Worm (Caenorhabditis elegans) whole organism, L1 larva: ENCODE measurements around the gene rde-8.
A peak's percentile ranks its signal among the peaks of the same experiment; 100 is the strongest.

Source experiments
- C16A3.4 ChIP-seq: fragments of 150-350 bp; optimal IDR thresholded peaks from 2 replicates; lab custom pipeline; 2014; ENCODE audit warnings: missing biosample characterization, missing genetic modification characterization
- C34B4.2 ChIP-seq: sonication (generic microtip); optimal IDR thresholded peaks from 2 replicates; lab custom pipeline; 2017; ENCODE audit warnings: mild to moderate bottlenecking, missing genetic modification characterization, missing compliant biosample characterization
- F16B12.6 ChIP-seq: fragments of 150-350 bp; optimal IDR thresholded peaks from 2 replicates; lab custom pipeline; 2014; ENCODE audit warnings: missing biosample characterization, missing genetic modification characterization
- blmp-1 ChIP-seq: fragments of 150-350 bp; optimal IDR thresholded peaks from 2 replicates; lab custom pipeline; 2014; ENCODE audit warnings: missing biosample characterization, missing genetic modification characterization
- ceh-82 ChIP-seq, 3 experiments: fragments of 150-350 bp in 1 of 3; sonication (generic microtip) in 2 of 3; optimal IDR thresholded peaks; 2 replicates each; lab custom pipeline; 2014 to 2017; ENCODE audit warnings: missing biosample characterization in 3 of 3, missing genetic modification characterization in 3 of 3
- ceh-88 ChIP-seq: fragments of 200-800 bp; sonication (Bioruptor generic); IDR thresholded peaks from 2 replicates; pipeline ENCODE4 v1.3.6; 2022; ENCODE audit warnings: missing genetic modification characterization, missing compliant biosample characterization
- ceh-90 ChIP-seq: sonication (generic microtip); optimal IDR thresholded peaks from 2 replicates; lab custom pipeline; 2016; ENCODE audit warnings: missing genetic modification characterization, missing compliant biosample characterization
- dpl-1 ChIP-seq, 3 experiments: fragments of 150-350 bp in 2 of 3; sonication (generic microtip) in 1 of 3; optimal IDR thresholded peaks; 2 replicates each; lab custom pipeline; 2014 to 2017; ENCODE audit warnings: missing biosample characterization in 3 of 3, missing genetic modification characterization in 3 of 3, missing genetic modification reagents in 3 of 3
- efl-1 ChIP-seq, 4 experiments: fragments of 150-350 bp; optimal IDR thresholded peaks in 3 of 4; peaks in 1 of 4; 1 replicate in 1 of 4; 2 replicates in 3 of 4; lab custom pipeline; 2014; ENCODE audit warnings: missing biosample characterization in 2 of 4, missing genetic modification characterization in 2 of 4, missing genetic modification reagents in 2 of 4
- egl-27 ChIP-seq, 2 experiments: fragments of 150-350 bp in 1 of 2; sonication (generic microtip); optimal IDR thresholded peaks; 3 replicates each; lab custom pipeline; 2017 to 2018; ENCODE audit warnings: missing biosample characterization in 2 of 2, missing genetic modification characterization in 2 of 2, missing genetic modification reagents in 2 of 2
- fkh-8 ChIP-seq: sonication (generic microtip); optimal IDR thresholded peaks from 2 replicates; lab custom pipeline; 2016; ENCODE audit warnings: mild to moderate bottlenecking, missing genetic modification characterization, missing compliant biosample characterization
- fos-1 ChIP-seq: fragments of 150-350 bp; optimal IDR thresholded peaks from 2 replicates; lab custom pipeline; 2014; ENCODE audit warnings: missing biosample characterization, missing genetic modification characterization
- hpl-2 ChIP-seq: fragments of 150-350 bp; optimal IDR thresholded peaks from 2 replicates; lab custom pipeline; 2014; ENCODE audit warnings: missing biosample characterization, missing genetic modification reagents, missing genetic modification characterization
- lin-13 ChIP-seq: fragments of 150-350 bp; optimal IDR thresholded peaks from 2 replicates; lab custom pipeline; 2014; ENCODE audit warnings: missing biosample characterization, missing genetic modification reagents, missing genetic modification characterization
- lin-14 ChIP-seq: fragments of 200-800 bp; sonication (Bioruptor generic); optimal IDR thresholded peaks from 2 replicates; lab custom pipeline; 2018; ENCODE audit warnings: mild to moderate bottlenecking, missing genetic modification characterization, moderate library complexity, missing compliant biosample characterization
- lin-15B ChIP-seq: fragments of 150-350 bp; sonication (generic microtip); optimal IDR thresholded peaks from 3 replicates; lab custom pipeline; 2014; ENCODE audit warnings: missing biosample characterization, missing genetic modification characterization
- lin-35 ChIP-seq, 2 experiments: fragments of 150-350 bp; optimal IDR thresholded peaks; 2 replicates each; lab custom pipeline; 2014; ENCODE audit warnings: missing biosample characterization in 2 of 2, missing genetic modification characterization in 2 of 2, missing genetic modification reagents in 2 of 2
- lin-39 ChIP-seq: fragments of 150-350 bp; optimal IDR thresholded peaks from 2 replicates; lab custom pipeline; 2014; ENCODE audit warnings: missing biosample characterization, missing genetic modification reagents, missing genetic modification characterization
- lir-3 ChIP-seq: sonication (generic microtip); optimal IDR thresholded peaks from 2 replicates; lab custom pipeline; 2016; ENCODE audit warnings: mild to moderate bottlenecking, missing genetic modification characterization, moderate library complexity, missing compliant biosample characterization; ENCODE audit not compliant: poor library complexity
- lsy-2 ChIP-seq, 2 experiments: fragments of 150-350 bp; optimal IDR thresholded peaks; 2 replicates each; lab custom pipeline; 2014; ENCODE audit warnings: missing biosample characterization in 2 of 2, missing genetic modification characterization in 2 of 2
- mdl-1 ChIP-seq, 2 experiments: fragments of 150-350 bp; optimal IDR thresholded peaks; 2 replicates each; lab custom pipeline; 2014 to 2017; ENCODE audit warnings: missing biosample characterization in 2 of 2, missing genetic modification characterization in 2 of 2, inconsistent platforms in 1 of 2
- mep-1 ChIP-seq: fragments of 150-350 bp; optimal IDR thresholded peaks from 2 replicates; lab custom pipeline; 2014; ENCODE audit warnings: missing biosample characterization, missing genetic modification characterization
- nhr-84 ChIP-seq: sonication (generic microtip); optimal IDR thresholded peaks from 2 replicates; lab custom pipeline; 2017; ENCODE audit warnings: missing biosample characterization, missing genetic modification characterization
- nhr-85 ChIP-seq: sonication (generic microtip); peaks from one replicate; lab custom pipeline; 2016; ENCODE audit warnings: missing genetic modification characterization, inconsistent platforms, missing compliant biosample characterization
- pax-3 ChIP-seq: fragments of 200-800 bp; sonication (Bioruptor generic); optimal IDR thresholded peaks from 2 replicates; lab custom pipeline; 2018; ENCODE audit warnings: mild to moderate bottlenecking, missing genetic modification characterization, moderate library complexity, missing compliant biosample characterization
- rnt-1 ChIP-seq: sonication (generic microtip); optimal IDR thresholded peaks from 2 replicates; lab custom pipeline; 2016; ENCODE audit warnings: mild to moderate bottlenecking, missing genetic modification characterization, moderate library complexity, missing compliant biosample characterization
- snu-23 ChIP-seq: sonication (generic microtip); optimal IDR thresholded peaks from 2 replicates; lab custom pipeline; 2016; ENCODE audit warnings: missing genetic modification characterization, missing compliant biosample characterization
- vab-15 ChIP-seq: sonication (generic microtip); optimal IDR thresholded peaks from 2 replicates; lab custom pipeline; 2017; ENCODE audit warnings: missing genotype, mild to moderate bottlenecking, missing genetic modification characterization, missing compliant biosample characterization
- xbp-1 ChIP-seq: sonication (generic microtip); optimal IDR thresholded peaks from 2 replicates; lab custom pipeline; 2016; ENCODE audit warnings: missing genetic modification characterization, missing compliant biosample characterization
- ztf-11 ChIP-seq, 2 experiments: sonication (generic microtip); optimal IDR thresholded peaks; 2 replicates each; lab custom pipeline; 2016 to 2017; ENCODE audit warnings: missing genetic modification characterization in 2 of 2, missing biosample characterization in 1 of 2, missing compliant biosample characterization in 1 of 2

The rde-8 gene

DNA sequence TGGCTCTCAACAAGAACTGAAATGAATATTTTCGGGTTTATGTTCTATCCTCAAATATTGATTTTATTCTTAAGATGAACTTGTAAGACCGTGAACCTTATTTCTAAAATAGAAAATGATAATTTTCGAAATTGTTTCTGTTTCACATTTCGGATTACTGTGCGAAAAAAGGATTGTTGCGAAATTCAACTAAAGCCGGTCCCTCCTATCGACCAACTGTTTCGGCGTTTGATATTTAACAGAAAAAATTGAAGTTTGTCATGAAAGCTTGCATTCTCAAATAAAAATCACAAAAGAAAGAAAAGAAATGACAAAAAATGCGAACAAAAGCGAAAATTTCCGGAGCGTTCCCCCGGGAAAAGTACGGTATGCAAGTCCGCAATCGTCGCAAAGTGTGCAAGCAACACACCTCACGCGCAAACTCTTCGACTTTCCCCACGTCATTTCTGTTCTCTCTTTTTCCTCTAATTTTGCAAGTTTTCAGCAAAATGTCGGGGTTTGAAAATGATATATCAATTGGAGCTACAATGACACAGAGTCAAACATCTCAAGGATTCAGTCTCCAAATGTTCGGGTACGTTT is 46.0 kb upstream of the rde-8 start, which contains the start of gene C34D4.4 (continued):
- TF ChIP-seq hpl-2 (GFP tag; lab: Kevin White, UChicago) (no peak), C34B4.2 (no peak), lin-13 (peak; percentile 15), mdl-1 (tag; optimal IDR thresholded peaks at IDR 0.05; lab: Kevin White, UChicago) (no peak), nhr-84 (tag; lab: Kevin White, UChicago) (no peak), egl-27 (tag; optimal IDR thresholded peaks at IDR 0.05; lab: Kevin White, UChicago) (no peak), rnt-1 (tag; lab: Kevin White, UChicago) (peak; percentile 19), ztf-11 (tag; optimal IDR thresholded peaks at IDR 0.05; lab: Kevin White, UChicago) (no peak), fos-1 (tag; lab: Kevin White, UChicago) (no peak)

DNA sequence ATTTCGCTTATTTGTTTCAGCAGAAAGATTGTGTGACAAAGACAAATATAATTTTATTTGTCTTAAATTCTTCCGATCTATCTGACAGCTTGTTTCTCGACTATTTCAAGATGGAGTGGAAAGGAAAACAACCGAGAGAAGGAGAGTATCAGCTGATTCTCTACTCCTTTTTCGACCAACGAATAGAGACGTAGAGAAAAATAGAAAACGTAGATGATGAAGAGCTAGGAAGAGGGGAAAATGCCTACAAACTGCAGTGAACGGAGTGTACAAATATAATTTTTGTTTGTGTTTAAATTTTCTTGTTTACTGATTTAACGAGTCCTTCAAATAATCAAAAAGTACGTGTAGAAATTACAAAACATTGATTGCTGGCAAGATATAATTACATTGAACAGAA is 44.7 kb upstream of the rde-8 start:
- TF ChIP-seq ceh-88 (no peak), C16A3.4 (tag; lab: Kevin White, UChicago) (no peak), ceh-82 (tag; optimal IDR thresholded peaks at IDR 0.05; lab: Kevin White, UChicago) (peak in 1 of 3 experiments; percentile 3), snu-23 (GFP tag; lab: Kevin White, UChicago) (peak; percentile 14), F16B12.6 (peak; percentile 47), nhr-85 (peak; percentile 20), lsy-2 (tag; optimal IDR thresholded peaks at IDR 0.05; lab: Kevin White, UChicago) (peak in 1 of 2 experiments; percentile 69), dpl-1 (GFP tag; optimal IDR thresholded peaks at IDR 0.05; lab: Kevin White, UChicago) (peak in 1 of 3 experiments; percentile 29), lin-14 (peak; percentile 53), efl-1 (optimal IDR thresholded peaks at IDR 0.05; lab: Kevin White, UChicago) (peak; percentile 10 to 14), efl-1 (GFP tag; optimal IDR thresholded peaks at IDR 0.05 in 1 of 2; lab: Kevin White, UChicago) (peak in 1 of 2 experiments; percentile 89), lin-35 (GFP tag; optimal IDR thresholded peaks at IDR 0.05; lab: Kevin White, UChicago) (peak in 1 of 2 experiments; percentile 36), rnt-1 (tag; lab: Kevin White, UChicago) (peak; percentile 12), fos-1 (tag; lab: Kevin White, UChicago) (no peak)
- TF ChIP-seq, all 84 proteins: peak for 10

DNA sequence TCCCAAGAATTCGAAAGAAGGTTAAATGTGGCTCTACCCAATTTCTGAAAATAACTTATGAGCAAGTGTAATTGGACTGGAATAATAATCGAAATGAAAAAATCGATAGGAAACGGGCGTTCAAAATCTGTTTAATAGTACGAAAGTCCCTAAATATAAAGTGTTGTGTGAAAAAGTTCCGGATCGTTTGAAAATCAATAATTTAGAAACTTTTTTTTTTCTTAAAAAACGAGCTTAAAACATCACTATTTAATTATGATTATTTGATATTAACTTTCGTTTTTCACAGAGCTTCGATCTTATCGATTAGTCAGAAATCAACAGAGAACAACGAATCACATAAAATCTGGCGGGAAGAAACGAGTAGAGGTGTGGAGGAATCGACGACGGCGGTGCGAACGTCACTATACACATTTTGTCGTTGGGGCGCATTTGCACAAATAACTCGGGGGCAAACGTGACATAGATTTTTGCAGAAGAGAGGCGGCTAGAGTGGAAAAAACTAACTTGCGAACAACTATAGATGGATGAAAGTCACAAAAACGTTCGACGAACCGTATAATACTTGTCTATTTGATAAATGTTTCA is 41.7 kb upstream of the rde-8 start, which contains the start of gene hecd-1:
Gene hecd-1 (minus strand): TSS at position 51 of the 588 bp plus-strand sequence.
- TF ChIP-seq vab-15 (tag; lab: Kevin White, UChicago) (no peak), C16A3.4 (tag; lab: Kevin White, UChicago) (peak; percentile 5), lir-3 (tag; lab: Kevin White, UChicago) (no peak), nhr-85 (no peak), blmp-1 (tag; lab: Kevin White, UChicago) (no peak), F16B12.6 (peak; percentile 26), ceh-90 (tag; lab: Kevin White, UChicago) (no peak), ceh-82 (tag; optimal IDR thresholded peaks at IDR 0.05; lab: Kevin White, UChicago) (peak in 1 of 3 experiments; percentile 29), mdl-1 (tag; optimal IDR thresholded peaks at IDR 0.05; lab: Kevin White, UChicago) (peak in 1 of 2 experiments; percentile 46), lsy-2 (tag; optimal IDR thresholded peaks at IDR 0.05; lab: Kevin White, UChicago) (peak in 1 of 2 experiments; percentile 49), dpl-1 (GFP tag; optimal IDR thresholded peaks at IDR 0.05; lab: Kevin White, UChicago) (peak in 2 of 3 experiments; percentile 2 to 44), fkh-8 (tag; lab: Kevin White, UChicago) (peak; percentile 26), xbp-1 (tag; lab: Kevin White, UChicago) (peak; percentile 8), lin-35 (GFP tag; optimal IDR thresholded peaks at IDR 0.05; lab: Kevin White, UChicago) (peak in 1 of 2 experiments; percentile 55), pax-3 (tag; lab: Kevin White, UChicago) (no peak), efl-1 (optimal IDR thresholded peaks at IDR 0.05; lab: Kevin White, UChicago) (peak in 1 of 2 experiments; percentile 29), efl-1 (GFP tag; optimal IDR thresholded peaks at IDR 0.05 in 1 of 2; lab: Kevin White, UChicago) (peak; percentile 32 to 83), mep-1 (tag; lab: Kevin White, UChicago) (no peak), lin-39 (no peak), lin-15B (tag; lab: Kevin White, UChicago) (peak; percentile 16), lin-14 (peak; percentile 76)

DNA sequence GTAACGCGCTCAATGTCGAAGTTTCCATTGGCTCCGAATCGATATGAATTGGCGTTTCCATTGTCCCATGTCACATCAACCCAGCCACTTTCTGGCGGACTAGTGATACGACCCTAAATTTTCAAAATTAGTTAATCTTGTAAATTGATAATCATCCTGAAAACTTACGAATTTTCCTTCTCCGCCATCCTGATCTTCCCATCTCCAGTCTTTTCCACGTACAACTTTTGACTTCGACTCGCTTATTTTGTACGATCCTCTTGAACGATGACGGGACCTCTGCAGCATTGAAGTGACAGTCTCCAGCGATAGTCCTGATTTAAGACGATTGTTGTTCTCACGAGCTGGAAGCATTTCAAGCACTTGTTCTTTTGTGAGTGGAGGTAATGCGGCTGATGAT is 36.1 kb upstream of the rde-8 start:
- TF ChIP-seq mdl-1 (tag; optimal IDR thresholded peaks at IDR 0.05; lab: Kevin White, UChicago) (no peak), ceh-88 (no peak)
- TF ChIP-seq, all 84 proteins: peak for 0
